Comparison of ENCODE assay signal across 5 worm cellular contexts in genomic region chrII:6025647-6026046, ce11.
A peak's percentile ranks its signal among the peaks of the same experiment; 100 is the strongest.
TF ChIP-seq lines count a peak whose summit lies in the region.

No protein-coding gene starts in this region.

TF ChIP-seq in whole organism, L1 larva, 84 proteins besides CTCF, POLR2A, EP300 and RAD21 (continues in another document):
- TF ChIP-seq elt-2 (tag; optimal IDR thresholded peaks at IDR 0.05; lab: Kevin White, UChicago) (peak; percentile 89), elt-3 (tag; optimal IDR thresholded peaks at IDR 0.05; lab: Kevin White, UChicago) (peak in 1 of 6 experiments; percentile 53), nhr-28 (tag; optimal IDR thresholded peaks at IDR 0.05; lab: Kevin White, UChicago) (no peak), aly-2 (tag; optimal IDR thresholded peaks at IDR 0.05; lab: Kevin White, UChicago) (no peak), jun-1 (tag; optimal IDR thresholded peaks at IDR 0.05; lab: Kevin White, UChicago) (no peak), swsn-7 (tag; optimal IDR thresholded peaks at IDR 0.05; lab: Kevin White, UChicago) (no peak), ama-1 (optimal IDR thresholded peaks at IDR 0.05; lab: Kevin White, UChicago) (no peak), F16B12.6 (tag; optimal IDR thresholded peaks at IDR 0.05; lab: Kevin White, UChicago) (no peak), lin-39 (tag; optimal IDR thresholded peaks at IDR 0.05; lab: Kevin White, UChicago) (no peak), hpl-2 (GFP tag; optimal IDR thresholded peaks at IDR 0.05; lab: Kevin White, UChicago) (no peak), lin-14 (GFP tag; optimal IDR thresholded peaks at IDR 0.05; lab: Kevin White, UChicago) (peak; percentile 40), fkh-4 (tag; optimal IDR thresholded peaks at IDR 0.05; lab: Kevin White, UChicago; ENCODE audit: borderline replicate concordance) (no peak), Y116A8C.19 (tag; optimal IDR thresholded peaks at IDR 0.05; lab: Kevin White, UChicago; ENCODE audit: borderline replicate concordance) (no peak), irx-1 (tag; optimal IDR thresholded peaks at IDR 0.05; lab: Kevin White, UChicago) (no peak), ces-1 (GFP tag; optimal IDR thresholded peaks at IDR 0.05; lab: Kevin White, UChicago) (no peak), sox-4 (tag; optimal IDR thresholded peaks at IDR 0.05; lab: Kevin White, UChicago) (no peak), sup-37 (GFP tag; optimal IDR thresholded peaks at IDR 0.05; lab: Kevin White, UChicago) (no peak), ceh-88 (GFP tag; IDR thresholded peaks at IDR 0.05; lab: Robert Waterston, UW) (no peak), C34B4.2 (tag; optimal IDR thresholded peaks at IDR 0.05; lab: Kevin White, UChicago) (no peak)

TF ChIP-seq in whole organism, L2 larva, 48 proteins besides CTCF, POLR2A, EP300 and RAD21:
- TF ChIP-seq nhr-11 (tag; optimal IDR thresholded peaks at IDR 0.05; lab: Kevin White, UChicago) (no peak), ama-1 (optimal IDR thresholded peaks at IDR 0.05; lab: Kevin White, UChicago) (no peak), ztf-11 (tag; optimal IDR thresholded peaks at IDR 0.05; lab: Kevin White, UChicago) (no peak), nhr-77 (tag; optimal IDR thresholded peaks at IDR 0.05; lab: Kevin White, UChicago) (no peak), F13H6.1 (tag; optimal IDR thresholded peaks at IDR 0.05; lab: Kevin White, UChicago) (peak; percentile 3), sma-3 (GFP tag; optimal IDR thresholded peaks at IDR 0.05; lab: Kevin White, UChicago) (no peak), fos-1 (tag; optimal IDR thresholded peaks at IDR 0.05; lab: Kevin White, UChicago) (peak; percentile 37), nhr-129 (tag; optimal IDR thresholded peaks at IDR 0.05; lab: Kevin White, UChicago) (peak; percentile 7), crh-2 (tag; optimal IDR thresholded peaks at IDR 0.05; lab: Kevin White, UChicago) (peak; percentile 16), sma-9 (GFP tag; optimal IDR thresholded peaks at IDR 0.05; lab: Kevin White, UChicago) (no peak), sma-9 (tag; optimal IDR thresholded peaks at IDR 0.05; lab: Kevin White, UChicago) (no peak)
TF ChIP-seq in whole organism, L2 larva: peak in this region for 4.

TF ChIP-seq in whole organism, L3 larva, 47 proteins besides CTCF, POLR2A, EP300 and RAD21:
- TF ChIP-seq fkh-10 (GFP tag; optimal IDR thresholded peaks at IDR 0.05; lab: Kevin White, UChicago) (no peak), pha-4 (tag; optimal IDR thresholded peaks at IDR 0.05; lab: Kevin White, UChicago) (peak; percentile 49), pqm-1 (tag; optimal IDR thresholded peaks at IDR 0.05; lab: Kevin White, UChicago) (peak; percentile 51), elt-2 (tag; optimal IDR thresholded peaks at IDR 0.05; lab: Kevin White, UChicago) (peak; percentile 90)
TF ChIP-seq in whole organism, L3 larva: peak in this region for 3.

TF ChIP-seq in whole organism, L4 larva, 104 proteins besides CTCF, POLR2A, EP300 and RAD21:
- TF ChIP-seq tra-1 (GFP tag; IDR thresholded peaks at IDR 0.05; lab: Robert Waterston, UW), result 0 out of 2 replicates have a peak, but pooled peaks have one; percentile 34
- TF ChIP-seq daf-16 (GFP tag; optimal IDR thresholded peaks at IDR 0.05; lab: Kevin White, UChicago), result no peak
- TF ChIP-seq daf-16 (tag; optimal IDR thresholded peaks at IDR 0.05; lab: Kevin White, UChicago), result peak; percentile 99
- peak; percentile 32 for TF ChIP-seq nhr-28 (tag; optimal IDR thresholded peaks at IDR 0.05; lab: Kevin White, UChicago)
- TF ChIP-seq lir-3 (tag; optimal IDR thresholded peaks at IDR 0.05; lab: Kevin White, UChicago), result no peak
- TF ChIP-seq nhr-237 (tag; optimal IDR thresholded peaks at IDR 0.05; lab: Kevin White, UChicago), result no peak
- 0 out of 2 replicates have a peak, but pooled peaks have one; percentile 25 for TF ChIP-seq php-3 (GFP tag; IDR thresholded peaks at IDR 0.05; lab: Robert Waterston, UW)
- no peak for TF ChIP-seq dmd-9 (GFP tag; IDR thresholded peaks at IDR 0.05; lab: Robert Waterston, UW)
- TF ChIP-seq Y48G9A.11 (GFP tag; IDR thresholded peaks at IDR 0.05; lab: Robert Waterston, UW), result no peak
- peak in 1 of 2 experiments; percentile 63 for TF ChIP-seq hif-1 (tag; optimal IDR thresholded peaks at IDR 0.05; lab: Kevin White, UChicago)
- TF ChIP-seq dve-1 (tag; optimal IDR thresholded peaks at IDR 0.05; lab: Kevin White, UChicago; ENCODE audit: insufficient read depth), result peak; percentile 59
- peak; percentile 64 for TF ChIP-seq hlh-11 (tag; optimal IDR thresholded peaks at IDR 0.05; lab: Kevin White, UChicago)
- peak; percentile 7 for TF ChIP-seq nhr-102 (tag; optimal IDR thresholded peaks at IDR 0.05; lab: Kevin White, UChicago)
- TF ChIP-seq dmd-6 (GFP tag; IDR thresholded peaks at IDR 0.05; lab: Robert Waterston, UW), result peak; percentile 69
- TF ChIP-seq pqm-1 (tag; optimal IDR thresholded peaks at IDR 0.05; lab: Kevin White, UChicago), result peak; percentile 46

TF ChIP-seq in whole organism, young adult, 124 proteins besides CTCF, POLR2A, EP300 and RAD21:
- TF ChIP-seq F10E7.11 (tag; optimal IDR thresholded peaks at IDR 0.05; lab: Kevin White, UChicago), result no peak
- no peak for TF ChIP-seq ztf-22 (GFP tag; optimal IDR thresholded peaks at IDR 0.05; lab: Kevin White, UChicago)
- TF ChIP-seq ets-4 (GFP tag; optimal IDR thresholded peaks at IDR 0.05; lab: Kevin White, UChicago), result no peak
- TF ChIP-seq nhr-80 (tag; optimal IDR thresholded peaks at IDR 0.05; lab: Kevin White, UChicago), result peak; percentile 40
